Fruit fly (Drosophila melanogaster): ENCODE measurements around the gene CG31269.

Gene CG31269

dm6 chr3R:17115668-17116067 is 11.3 kb upstream of the CG31269 start (continued):
- TF ChIP-seq Gug (GFP tag; IDR thresholded peaks at IDR 0.05) (no peak), CG30403 (GFP tag; optimal IDR thresholded peaks at IDR 0.05) (no peak), CG10462 (GFP tag; optimal IDR thresholded peaks at IDR 0.05) (no peak), CG13775 (GFP tag; optimal IDR thresholded peaks at IDR 0.05) (no peak), dan (GFP tag; IDR thresholded peaks at IDR 0.05) (no peak), Mad (GFP tag; optimal IDR thresholded peaks at IDR 0.05) (no peak), gt (GFP tag; IDR thresholded peaks at IDR 0.05) (no peak), CG5180 (GFP tag; optimal IDR thresholded peaks at IDR 0.05) (no peak), pita (GFP tag; optimal IDR thresholded peaks at IDR 0.05) (no peak), CG6765 (GFP tag; optimal IDR thresholded peaks at IDR 0.05) (peak; percentile 27), CG7745 (tag; optimal IDR thresholded peaks at IDR 0.05) (peak; percentile 59), scrt (GFP tag; optimal IDR thresholded peaks at IDR 0.05) (no peak), Fer1 (GFP tag; optimal IDR thresholded peaks at IDR 0.05) (peak; percentile 58), B-H2 (GFP tag; optimal IDR thresholded peaks at IDR 0.05) (no peak), Hey (tag; optimal IDR thresholded peaks at IDR 0.05) (no peak), CG13287 (GFP tag; IDR thresholded peaks at IDR 0.05; ENCODE audit: partially characterized antibody) (no peak), Sry-δ (GFP tag; optimal IDR thresholded peaks at IDR 0.05) (no peak), disco-r (GFP tag; optimal IDR thresholded peaks at IDR 0.05) (no peak), CG42726 (GFP tag; IDR thresholded peaks at IDR 0.05; ENCODE audit: partially characterized antibody) (no peak), vfl (GFP tag; optimal IDR thresholded peaks at IDR 0.05) (no peak), klu (GFP tag; IDR thresholded peaks at IDR 0.05) (no peak), tx (GFP tag; optimal IDR thresholded peaks at IDR 0.05) (no peak), ap (GFP tag; IDR thresholded peaks at IDR 0.05) (no peak), salm (tag; optimal IDR thresholded peaks at IDR 0.05) (peak; percentile 56), Dek (tag; optimal IDR thresholded peaks at IDR 0.05) (no peak), eyg (GFP tag; optimal IDR thresholded peaks at IDR 0.05) (peak; percentile 17), ham (GFP tag; IDR thresholded peaks at IDR 0.05) (no peak), CG5953 (GFP tag; IDR thresholded peaks at IDR 0.05) (no peak), CG1024 (GFP tag; IDR thresholded peaks at IDR 0.05) (no peak), lola (GFP tag; optimal IDR thresholded peaks at IDR 0.05) (peak in 1 of 3 experiments; percentile 1), Ada2b (GFP tag; IDR thresholded peaks at IDR 0.05) (no peak), CG18619 (GFP tag; optimal IDR thresholded peaks at IDR 0.05) (peak; percentile 18), kah (GFP tag; optimal IDR thresholded peaks at IDR 0.05) (no peak), Mrtf (GFP tag; IDR thresholded peaks at IDR 0.05) (no peak), CG6689 (GFP tag; IDR thresholded peaks at IDR 0.05) (no peak), sqz (GFP tag; optimal IDR thresholded peaks at IDR 0.05) (peak; percentile 77), dimm (GFP tag; IDR thresholded peaks at IDR 0.05) (no peak), CG18476 (GFP tag; optimal IDR thresholded peaks at IDR 0.05) (no peak), chif (GFP tag; optimal IDR thresholded peaks at IDR 0.05) (no peak), fru (optimal IDR thresholded peaks at IDR 0.05) (no peak), CG32767 (GFP tag; IDR thresholded peaks at IDR 0.05) (no peak), Tbp (GFP tag; optimal IDR thresholded peaks at IDR 0.05) (no peak), Trl (optimal IDR thresholded peaks at IDR 0.05) (no peak), Trl (GFP tag; optimal IDR thresholded peaks at IDR 0.05) (no peak), sna (GFP tag; IDR thresholded peaks at IDR 0.05; ENCODE audit: partially characterized antibody) (no peak), CG15011 (GFP tag; optimal IDR thresholded peaks at IDR 0.05) (peak; percentile 34), Oaz (GFP tag; IDR thresholded peaks at IDR 0.05) (no peak), CG3163 (GFP tag; optimal IDR thresholded peaks at IDR 0.05) (no peak), CG31441 (GFP tag; IDR thresholded peaks at IDR 0.05) (no peak; the same call in 1 of the 2 replicates), ATbp (GFP tag; optimal IDR thresholded peaks at IDR 0.05) (peak; percentile 50), Chrac-16 (GFP tag; optimal IDR thresholded peaks at IDR 0.05) (no peak), CG2875 (GFP tag; optimal IDR thresholded peaks at IDR 0.05) (peak; percentile 37), sug (tag; optimal IDR thresholded peaks at IDR 0.05) (peak; percentile 48)

All from whole organism, embryonic.